Worm (Caenorhabditis elegans): ENCODE data around the gene F23F1.5.

- no peak for TF ChIP-seq nhr-23 (tag; optimal IDR thresholded peaks at IDR 0.05)
- no peak for TF ChIP-seq ZK546.5 (tag; optimal IDR thresholded peaks at IDR 0.05)
- TF ChIP-seq egl-5 (tag; optimal IDR thresholded peaks at IDR 0.05) = no peak
- TF ChIP-seq nhr-11 (tag; optimal IDR thresholded peaks at IDR 0.05) = no peak
- TF ChIP-seq elt-1 (tag; optimal IDR thresholded peaks at IDR 0.05) = no peak
- TF ChIP-seq pqm-1 (tag; optimal IDR thresholded peaks at IDR 0.05) = no peak
- TF ChIP-seq fkh-2 (tag; optimal IDR thresholded peaks at IDR 0.05) = no peak
- TF ChIP-seq fkh-10 (GFP tag; optimal IDR thresholded peaks at IDR 0.05) = no peak
- no peak for TF ChIP-seq jun-1 (tag; optimal IDR thresholded peaks at IDR 0.05)
- no peak for TF ChIP-seq mdl-1 (tag; optimal IDR thresholded peaks at IDR 0.05)
- TF ChIP-seq zag-1 (tag; optimal IDR thresholded peaks at IDR 0.05) = no peak
- TF ChIP-seq nhr-12 (tag; optimal IDR thresholded peaks at IDR 0.05) = no peak
- TF ChIP-seq elt-3 (tag; optimal IDR thresholded peaks at IDR 0.05) = no peak
Observed at ce11 chrII:55204-55603, 23.8 kb upstream of the F23F1.5 start, which contains the start of gene tre-5.

All from whole organism, L3 larva.